Fruit fly (Drosophila melanogaster) whole organism, embryonic: ENCODE measurements around the gene CG13862.
"Not testable (repeated sequence)": the region's sequence is repeated elsewhere in the genome, so short reads cannot be mapped to it uniquely, and the experiment has no call there.

ENCODE experiments used
- Bteb2 ChIP-seq: fragments of 200-800 bp; sonication (Bioruptor generic); optimal IDR thresholded peaks from 2 replicates; lab custom pipeline; 2016; ENCODE audit warnings: missing biosample characterization, missing genetic modification characterization
- CG12299 ChIP-seq: fragments of 200-800 bp; sonication (Bioruptor generic); optimal IDR thresholded peaks from 2 replicates; lab custom pipeline; 2018; ENCODE audit warnings: missing biosample characterization, mild to moderate bottlenecking, missing genetic modification characterization
- CG12769 ChIP-seq: fragments of 200-800 bp; sonication (Bioruptor generic); optimal IDR thresholded peaks from 2 replicates; lab custom pipeline; 2019; ENCODE audit warnings: missing biosample characterization, mild to moderate bottlenecking, missing genetic modification characterization, moderate library complexity
- CG1529 ChIP-seq: fragments of 200-800 bp; sonication (Bioruptor generic); optimal IDR thresholded peaks from 3 replicates; lab custom pipeline; 2018; ENCODE audit warnings: missing biosample characterization, missing genetic modification characterization
- CG31365 ChIP-seq: fragments of 200-800 bp; sonication (Bioruptor generic); optimal IDR thresholded peaks from 2 replicates; lab custom pipeline; 2018; ENCODE audit warnings: missing biosample characterization, mild to moderate bottlenecking, missing genetic modification characterization
- CG6683 ChIP-seq: fragments of 200-800 bp; sonication (Bioruptor generic); optimal IDR thresholded peaks from 2 replicates; lab custom pipeline; 2017; ENCODE audit warnings: missing biosample characterization, mild to moderate bottlenecking, missing genetic modification characterization, missing genetic modification reagents
- E2f2 ChIP-seq: fragments of 200-800 bp; sonication (Bioruptor generic); IDR thresholded peaks from 2 replicates; pipeline ENCODE4 v1.3.6; 2022; ENCODE audit warnings: missing biosample characterization, missing genetic modification characterization
- crp ChIP-seq, 2 experiments: fragments of 200-800 bp; sonication (Bioruptor generic); optimal IDR thresholded peaks; 2 replicates in 1 of 2; 3 replicates in 1 of 2; lab custom pipeline; 2017; ENCODE audit warnings: missing biosample characterization in 2 of 2, missing genetic modification characterization in 2 of 2, mild to moderate bottlenecking in 1 of 2, moderate library complexity in 1 of 2
- gfzf ChIP-seq: fragments of 200-800 bp; sonication (Bioruptor generic); optimal IDR thresholded peaks from 2 replicates; lab custom pipeline; 2016; ENCODE audit warnings: missing biosample characterization, mild to moderate bottlenecking, missing genetic modification characterization, moderate library complexity
- lbe ChIP-seq: fragments of 200-800 bp; sonication (Bioruptor generic); optimal IDR thresholded peaks from 2 replicates; lab custom pipeline; 2016; ENCODE audit warnings: missing biosample characterization, mild to moderate bottlenecking, missing genetic modification characterization
- luna ChIP-seq: fragments of 200-800 bp; sonication (Bioruptor generic); optimal IDR thresholded peaks from 2 replicates; lab custom pipeline; 2016; ENCODE audit warnings: missing biosample characterization, missing genetic modification characterization
- sc ChIP-seq, 3 experiments: fragments of >200 bp in 2 of 3; fragments of 200-800 bp in 1 of 3; sonication (Bioruptor generic) in 1 of 3; optimal IDR thresholded peaks; 2 replicates in 2 of 3; 3 replicates in 1 of 3; lab custom pipeline; 2017; ENCODE audit warnings: mild to moderate bottlenecking in 1 of 3, missing biosample characterization in 1 of 3, missing genetic modification characterization in 1 of 3, missing genetic modification reagents in 1 of 3

dm6 chr3R:22298505-22298904 lies 33.3 kb upstream of the CG13862 start, which contains the start of gene CG7084:
- not testable (repeated sequence) for TF ChIP-seq CG31365 (tag; lab: Kevin White, UChicago); lbe (GFP tag; lab: Kevin White, UChicago); CG6683; gfzf (GFP tag; lab: Kevin White, UChicago); crp (GFP tag; optimal IDR thresholded peaks at IDR 0.05; lab: Kevin White, UChicago); CG12299; sc (optimal IDR thresholded peaks at IDR 0.05; lab: Kevin White, UChicago); sc (GFP tag; optimal IDR thresholded peaks at IDR 0.05; lab: Kevin White, UChicago); CG12769; CG1529 (GFP tag; lab: Kevin White, UChicago); E2f2; Bteb2 (GFP tag; lab: Kevin White, UChicago); luna (GFP tag; lab: Kevin White, UChicago)
